Fruit fly (Drosophila melanogaster) S2 (cell line): Measurements from ENCODE around the gene Coa8.

Experiments
- CG8478 ChIP-seq: fragments of >200 bp; optimal IDR thresholded peaks from 2 replicates; lab custom pipeline; 2018
- CTCF ChIP-seq, 2 experiments: fragments of >200 bp; optimal IDR thresholded peaks; 2 replicates each; lab custom pipeline; 2018

Coa8 gene

dm6 chrX:1861620-1862184 is 18.4 kb upstream of the Coa8 start, which contains the start of gene deltaCOP:
Gene deltaCOP (minus strand): TSS chrX:1861790.
- no peak for TF ChIP-seq CG8478 (lab: Kevin White, UChicago)
- no peak for TF ChIP-seq CTCF (optimal IDR thresholded peaks at IDR 0.05; lab: Kevin White, UChicago)

- no peak for TF ChIP-seq CG8478 (lab: Kevin White, UChicago)
- TF ChIP-seq CTCF (optimal IDR thresholded peaks at IDR 0.05; lab: Kevin White, UChicago): no peak
Measured at dm6 chrX:1865673-1866072, 14.4 kb upstream of the Coa8 start, which contains the start of the genes Gcna and MED18. Gene Gcna (minus strand): TSS chrX:1865835. Gene MED18 (plus strand): TSS chrX:1865909.

dm6 chrX:1868586-1869111 is 11.4 kb upstream of the Coa8 start, which contains the start of the genes CG14803 and Pex5:
Gene CG14803 (plus strand): TSS chrX:1868870.
Gene Pex5 (minus strand): TSS chrX:1869061.
- TF ChIP-seq CG8478 (lab: Kevin White, UChicago): no peak
- no peak for TF ChIP-seq CTCF (optimal IDR thresholded peaks at IDR 0.05; lab: Kevin White, UChicago)

- TF ChIP-seq CG8478 (lab: Kevin White, UChicago) (no peak), CTCF (optimal IDR thresholded peaks at IDR 0.05; lab: Kevin White, UChicago) (no peak)
Measured at dm6 chrX:1873515-1874126, 6.5 kb upstream of the Coa8 start, which contains the start of the genes Pgam5 and Vps26. Gene Pgam5 (minus strand): TSS chrX:1873565. Gene Vps26 (plus strand): TSS chrX:1873853.

- TF ChIP-seq CG8478 (lab: Kevin White, UChicago) (no peak), CTCF (optimal IDR thresholded peaks at IDR 0.05; lab: Kevin White, UChicago) (no peak)
Measured at dm6 chrX:1877107-1877736, 2.9 kb upstream of the Coa8 start, which contains the start of the genes CG14817 and CG14805. Gene CG14817 (minus strand): TSS chrX:1877270. Gene CG14805 (plus strand): TSS chrX:1877317.

dm6 chrX:1879606-1880110 is 424 bp upstream of the Coa8 start, which contains the start of gene CG14818:
Gene CG14818 (minus strand): TSS chrX:1879774.
- no peak for TF ChIP-seq CG8478 (lab: Kevin White, UChicago)
- no peak for TF ChIP-seq CTCF (optimal IDR thresholded peaks at IDR 0.05; lab: Kevin White, UChicago)

- no peak for TF ChIP-seq CTCF (optimal IDR thresholded peaks at IDR 0.05; lab: Kevin White, UChicago)
Measured at dm6 chrX:1880779-1881178, 697 bp downstream of the Coa8 start.

- TF ChIP-seq CTCF (optimal IDR thresholded peaks at IDR 0.05; lab: Kevin White, UChicago): peak in 1 of 2 experiments; percentile 33
- TF ChIP-seq CG8478 (lab: Kevin White, UChicago): no peak
Measured at dm6 chrX:1889926-1890325, 9.8 kb downstream of the Coa8 start, which contains the start of the genes trr and mRpL16. Gene trr (minus strand): TSS chrX:1889950. Gene mRpL16 (plus strand): TSS chrX:1890256.

dm6 chrX:1893532-1893931 is 13.4 kb downstream of the Coa8 start:
- TF ChIP-seq CTCF (optimal IDR thresholded peaks at IDR 0.05; lab: Kevin White, UChicago) (no peak), CG8478 (lab: Kevin White, UChicago) (no peak)

- TF ChIP-seq CG8478 (lab: Kevin White, UChicago): no peak
- no peak for TF ChIP-seq CTCF (optimal IDR thresholded peaks at IDR 0.05; lab: Kevin White, UChicago)
Measured at dm6 chrX:1897384-1897783, 17.3 kb downstream of the Coa8 start.

- TF ChIP-seq CG8478 (lab: Kevin White, UChicago) (no peak), CTCF (optimal IDR thresholded peaks at IDR 0.05; lab: Kevin White, UChicago) (no peak)
Measured at dm6 chrX:1899445-1900085, 19.5 kb downstream of the Coa8 start.

dm6 chrX:1900123-1900818 is 20.2 kb downstream of the Coa8 start, which contains the start of gene arm:
Gene arm (minus strand): TSS chrX:1900646.
- TF ChIP-seq CG8478 (lab: Kevin White, UChicago) (no peak), CTCF (optimal IDR thresholded peaks at IDR 0.05; lab: Kevin White, UChicago) (no peak)

dm6 chrX:1901605-1902136 is 21.6 kb downstream of the Coa8 start, which contains the start of gene Ldaf1:
Gene Ldaf1 (minus strand): TSS chrX:1901911.
- TF ChIP-seq CTCF (optimal IDR thresholded peaks at IDR 0.05; lab: Kevin White, UChicago) (no peak), CG8478 (lab: Kevin White, UChicago) (no peak)
